Fruit fly (Drosophila melanogaster) whole organism, embryonic: ENCODE data around the gene Oscillin.
A peak's percentile ranks its signal among the peaks of the same experiment; 100 is the strongest.

Experiments
- ATbp ChIP-seq: fragments of 200-800 bp; sonication (Bioruptor generic); optimal IDR thresholded peaks from 2 replicates; lab custom pipeline; 2017; ENCODE audit warnings: missing biosample characterization, mild to moderate bottlenecking, missing genetic modification characterization, missing genetic modification reagents
- Atf6 ChIP-seq: fragments of 200-800 bp; sonication (Bioruptor generic); IDR thresholded peaks from 2 replicates; pipeline ENCODE4 v1.3.6; 2022; ENCODE audit warnings: missing biosample characterization, missing genetic modification characterization
- Blimp-1 ChIP-seq: fragments of 200-800 bp; sonication (Bioruptor generic); optimal IDR thresholded peaks from 3 replicates; lab custom pipeline; 2018; ENCODE audit warnings: missing biosample characterization, missing genetic modification characterization, mild to moderate bottlenecking, moderate library complexity, missing genetic modification reagents
- CG10321 ChIP-seq: fragments of 200-800 bp; sonication (Bioruptor generic); IDR thresholded peaks from 2 replicates; pipeline ENCODE4 v1.3.6; 2022; ENCODE audit warnings: missing biosample characterization, missing genetic modification characterization
- CG10431 ChIP-seq: fragments of 200-800 bp; sonication (Bioruptor generic); optimal IDR thresholded peaks from 3 replicates; lab custom pipeline; 2018; ENCODE audit warnings: missing biosample characterization, mild to moderate bottlenecking, missing genetic modification characterization
- CG11085 ChIP-seq: fragments of 200-800 bp; sonication (Bioruptor generic); IDR thresholded peaks from 2 replicates; pipeline ENCODE4 v1.3.6; 2022; ENCODE audit warnings: missing biosample characterization, missing genetic modification characterization
- CG12659 ChIP-seq: fragments of 200-800 bp; sonication (Bioruptor generic); optimal IDR thresholded peaks from 3 replicates; lab custom pipeline; 2017; ENCODE audit warnings: mild to moderate bottlenecking, missing biosample characterization, missing genetic modification reagents, missing genetic modification characterization
- CG14667 ChIP-seq: fragments of 200-800 bp; sonication (Bioruptor generic); IDR thresholded peaks from 2 replicates; pipeline ENCODE4 v1.3.6; 2022; ENCODE audit warnings: missing biosample characterization, missing genetic modification characterization
- CG14860 ChIP-seq: fragments of 200-800 bp; sonication (Bioruptor generic); IDR thresholded peaks from 3 replicates; pipeline ENCODE4 v1.3.6; 2022; ENCODE audit warnings: missing biosample characterization, missing genetic modification characterization; ENCODE audit not compliant: partially characterized antibody
- CG15514 ChIP-seq: fragments of 200-800 bp; sonication (Bioruptor generic); optimal IDR thresholded peaks from 3 replicates; lab custom pipeline; 2017; ENCODE audit warnings: missing biosample characterization, missing genetic modification characterization, mild to moderate bottlenecking, moderate library complexity, missing genetic modification reagents
- CG15696 ChIP-seq: fragments of 200-800 bp; sonication (Bioruptor generic); optimal IDR thresholded peaks from 2 replicates; lab custom pipeline; 2019; ENCODE audit warnings: missing biosample characterization, mild to moderate bottlenecking, missing genetic modification characterization, moderate library complexity
- CG1602 ChIP-seq: fragments of 200-800 bp; sonication (Bioruptor generic); optimal IDR thresholded peaks from 3 replicates; lab custom pipeline; 2016; ENCODE audit warnings: missing biosample characterization, missing genetic modification characterization
- CG17328 ChIP-seq: fragments of 200-800 bp; sonication (Bioruptor generic); IDR thresholded peaks from 2 replicates; pipeline ENCODE4 v1.3.6; 2022; ENCODE audit warnings: missing biosample characterization, missing genetic modification characterization
- CG17912 ChIP-seq: fragments of 200-800 bp; sonication (Bioruptor generic); optimal IDR thresholded peaks from 2 replicates; lab custom pipeline; 2018; ENCODE audit warnings: missing biosample characterization, mild to moderate bottlenecking, missing genetic modification characterization
- CG2202 ChIP-seq: fragments of 200-800 bp; sonication (Bioruptor generic); optimal IDR thresholded peaks from 2 replicates; lab custom pipeline; 2018; ENCODE audit warnings: missing biosample characterization, mild to moderate bottlenecking, missing genetic modification characterization
- CG2875 ChIP-seq: fragments of 200-800 bp; sonication (Bioruptor generic); optimal IDR thresholded peaks from 2 replicates; lab custom pipeline; 2017; ENCODE audit warnings: missing biosample characterization, mild to moderate bottlenecking, missing genetic modification characterization, missing genetic modification reagents
- CG3407 ChIP-seq: fragments of 200-800 bp; sonication (Bioruptor generic); optimal IDR thresholded peaks from 2 replicates; lab custom pipeline; 2018; ENCODE audit warnings: missing biosample characterization, mild to moderate bottlenecking, missing genetic modification characterization
- CG43689 ChIP-seq: fragments of 200-800 bp; sonication (Bioruptor generic); IDR thresholded peaks from 2 replicates; pipeline ENCODE4 v1.3.6; 2022; ENCODE audit warnings: missing biosample characterization, missing genetic modification characterization
- CG6272 ChIP-seq: fragments of 200-800 bp; sonication (Bioruptor generic); IDR thresholded peaks from 2 replicates; pipeline ENCODE4 v1.3.6; 2022; ENCODE audit warnings: missing biosample characterization, missing genetic modification characterization
- CG6689 ChIP-seq: fragments of 200-800 bp; sonication (Bioruptor generic); IDR thresholded peaks from 2 replicates; pipeline ENCODE4 v1.3.6; 2022; ENCODE audit warnings: missing biosample characterization, missing genetic modification characterization
- CG7987 ChIP-seq: fragments of 200-800 bp; sonication (Bioruptor generic); optimal IDR thresholded peaks from 2 replicates; lab custom pipeline; 2018; ENCODE audit warnings: missing biosample characterization, mild to moderate bottlenecking, missing genetic modification characterization, moderate library complexity
- CG8281 ChIP-seq: fragments of 200-800 bp; sonication (Bioruptor generic); optimal IDR thresholded peaks from 2 replicates; lab custom pipeline; 2018; ENCODE audit warnings: missing biosample characterization, mild to moderate bottlenecking, missing genetic modification characterization, moderate library complexity
- CG8359 ChIP-seq: fragments of 200-800 bp; sonication (Bioruptor generic); optimal IDR thresholded peaks from 2 replicates; lab custom pipeline; 2017; ENCODE audit warnings: missing biosample characterization, mild to moderate bottlenecking, missing genetic modification characterization, borderline replicate concordance
- CG9215 ChIP-seq: fragments of 200-800 bp; sonication (Bioruptor generic); IDR thresholded peaks from 2 replicates; pipeline ENCODE4 v1.3.6; 2022; ENCODE audit warnings: missing biosample characterization, missing genetic modification characterization
- CG9437 ChIP-seq: fragments of 200-800 bp; sonication (Bioruptor generic); optimal IDR thresholded peaks from 2 replicates; lab custom pipeline; 2018; ENCODE audit warnings: missing biosample characterization, mild to moderate bottlenecking, missing genetic modification characterization
- CG9727 ChIP-seq: fragments of 200-800 bp; sonication (Bioruptor generic); optimal IDR thresholded peaks from 3 replicates; lab custom pipeline; 2017; ENCODE audit warnings: missing biosample characterization, mild to moderate bottlenecking, missing genetic modification characterization
- CHES-1-like ChIP-seq: fragments of 200-800 bp; sonication (Bioruptor generic); optimal IDR thresholded peaks from 2 replicates; lab custom pipeline; 2016; ENCODE audit warnings: missing biosample characterization, missing genetic modification characterization
- CTCF ChIP-seq: fragments of 200-800 bp; sonication (Bioruptor generic); optimal IDR thresholded peaks from 2 replicates; lab custom pipeline; 2017; ENCODE audit warnings: missing biosample characterization, mild to moderate bottlenecking, missing genetic modification characterization, moderate library complexity
- E2f1 ChIP-seq: fragments of 200-800 bp; sonication (Bioruptor generic); IDR thresholded peaks from 2 replicates; pipeline ENCODE4 v1.3.6; 2022; ENCODE audit warnings: missing biosample characterization, missing genetic modification characterization
- Gug ChIP-seq: fragments of 200-800 bp; sonication (Bioruptor generic); IDR thresholded peaks from 4 replicates; pipeline ENCODE4 v1.3.6; 2022; ENCODE audit warnings: missing biosample characterization, missing genetic modification characterization
- Meics ChIP-seq: fragments of 200-800 bp; sonication (Bioruptor generic); optimal IDR thresholded peaks from 2 replicates; lab custom pipeline; 2017; ENCODE audit warnings: missing biosample characterization, mild to moderate bottlenecking, missing genetic modification characterization
- Myb ChIP-seq: fragments of 200-800 bp; sonication (Bioruptor generic); optimal IDR thresholded peaks from 2 replicates; lab custom pipeline; 2016; ENCODE audit warnings: missing biosample characterization, missing genetic modification characterization
- Nf-YB ChIP-seq: fragments of 200-800 bp; sonication (Bioruptor generic); optimal IDR thresholded peaks from 3 replicates; lab custom pipeline; 2019; ENCODE audit warnings: missing biosample characterization, mild to moderate bottlenecking, missing genetic modification characterization, moderate library complexity
- Opbp ChIP-seq: fragments of 200-800 bp; sonication (Bioruptor generic); IDR thresholded peaks from 3 replicates; pipeline ENCODE4 v1.3.6; 2022; ENCODE audit warnings: missing biosample characterization, missing genetic modification characterization; ENCODE audit not compliant: partially characterized antibody
- Ptx1 ChIP-seq: fragments of 200-800 bp; sonication (Bioruptor generic); IDR thresholded peaks from 2 replicates; pipeline ENCODE4 v1.3.6; 2022; ENCODE audit warnings: missing biosample characterization, missing genetic modification characterization
- Sox102F ChIP-seq: fragments of 200-800 bp; sonication (Bioruptor generic); optimal IDR thresholded peaks from 2 replicates; lab custom pipeline; 2018; ENCODE audit warnings: missing biosample characterization, mild to moderate bottlenecking, missing genetic modification characterization, moderate library complexity
- Taf1 ChIP-seq: fragments of 200-800 bp; sonication (Bioruptor generic); IDR thresholded peaks from 2 replicates; pipeline ENCODE4 v1.3.6; 2022; ENCODE audit warnings: missing biosample characterization, missing genetic modification characterization
- chm ChIP-seq: fragments of 200-800 bp; sonication (Bioruptor generic); IDR thresholded peaks from 2 replicates; pipeline ENCODE4 v1.3.6; 2022; ENCODE audit warnings: missing biosample characterization, missing genetic modification characterization
- dati ChIP-seq: fragments of 200-800 bp; sonication (Bioruptor generic); IDR thresholded peaks from 2 replicates; pipeline ENCODE4 v1.3.6; 2022; ENCODE audit warnings: missing biosample characterization, missing genetic modification characterization
- emc ChIP-seq: fragments of 200-800 bp; sonication (Bioruptor generic); optimal IDR thresholded peaks from 2 replicates; lab custom pipeline; 2016; ENCODE audit warnings: missing biosample characterization, missing genetic modification characterization
- hbn ChIP-seq: fragments of 200-800 bp; sonication (Bioruptor generic); IDR thresholded peaks from 2 replicates; pipeline ENCODE4 v1.3.6; 2022; ENCODE audit warnings: missing biosample characterization, missing genetic modification characterization; ENCODE audit not compliant: partially characterized antibody
- kni ChIP-seq: fragments of 200-800 bp; sonication (Bioruptor generic); optimal IDR thresholded peaks from 3 replicates; lab custom pipeline; 2017; ENCODE audit warnings: mild to moderate bottlenecking, missing biosample characterization, missing genetic modification reagents, missing genetic modification characterization
- peb ChIP-seq: fragments of 200-800 bp; sonication (Bioruptor generic); IDR thresholded peaks from 2 replicates; pipeline ENCODE4 v1.3.6; 2022; ENCODE audit warnings: missing biosample characterization, missing genetic modification characterization
- pum ChIP-seq: fragments of 200-800 bp; sonication (Bioruptor generic); optimal IDR thresholded peaks from 2 replicates; lab custom pipeline; 2016; ENCODE audit warnings: missing biosample characterization, missing genetic modification characterization
- repo ChIP-seq: fragments of 200-800 bp; sonication (Bioruptor generic); optimal IDR thresholded peaks from 2 replicates; lab custom pipeline; 2016; ENCODE audit warnings: missing biosample characterization, missing genetic modification characterization
- row ChIP-seq: fragments of 200-800 bp; sonication (Bioruptor generic); IDR thresholded peaks from 3 replicates; pipeline ENCODE4 v1.3.6; 2022; ENCODE audit warnings: missing biosample characterization, missing genetic modification characterization
- tna ChIP-seq: fragments of 200-800 bp; sonication (Bioruptor generic); IDR thresholded peaks from 2 replicates; pipeline ENCODE4 v1.3.6; 2022; ENCODE audit warnings: missing biosample characterization, missing genetic modification characterization; ENCODE audit not compliant: partially characterized antibody
- ttk ChIP-seq: fragments of 200-800 bp; sonication (Bioruptor generic); IDR thresholded peaks from 2 replicates; pipeline ENCODE4 v2.1.2; 2022; ENCODE audit warnings: missing biosample characterization, missing genetic modification characterization
- unpg ChIP-seq: fragments of 200-800 bp; sonication (Bioruptor generic); optimal IDR thresholded peaks from 3 replicates; lab custom pipeline; 2018; ENCODE audit warnings: missing biosample characterization, mild to moderate bottlenecking, missing genetic modification characterization, moderate library complexity

Oscillin gene

DNA sequence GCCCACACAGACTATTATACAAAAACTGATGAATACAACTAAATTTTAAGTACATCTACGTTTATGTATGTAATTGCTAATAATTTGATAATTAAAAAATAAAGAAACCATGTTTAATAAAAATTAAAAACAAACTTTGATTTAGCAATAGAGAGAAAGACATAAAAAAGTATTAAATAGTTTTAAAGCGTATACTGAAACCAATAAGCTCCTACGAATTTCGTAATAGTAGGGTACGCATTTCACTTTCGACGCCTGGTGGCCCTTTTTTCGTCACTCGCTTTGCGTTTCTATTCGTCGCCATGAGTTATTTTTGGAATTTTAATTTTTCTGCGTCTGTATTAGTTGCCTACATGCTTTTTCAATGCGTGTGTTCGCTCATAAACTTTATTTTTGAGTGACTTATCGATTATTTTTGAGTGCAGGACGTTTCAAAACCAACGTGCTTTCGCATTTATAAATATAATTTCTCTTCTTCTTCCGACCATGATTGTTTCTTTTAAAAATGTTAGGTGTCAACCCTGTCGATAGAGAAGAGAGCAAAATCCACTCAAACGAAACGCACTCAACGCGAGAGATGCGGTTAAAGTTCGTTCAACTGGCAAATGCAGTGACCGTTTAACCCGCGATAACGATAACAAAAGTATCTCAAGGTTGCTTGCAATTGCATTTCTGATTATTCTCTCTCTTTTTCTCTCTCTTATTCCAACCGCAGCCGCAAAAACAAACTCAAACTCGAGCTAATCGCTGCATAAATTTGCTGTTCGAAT is at the start of gene Oscillin (continued):
- TF ChIP-seq CG3407 (GFP tag; lab: Kevin White, UChicago) (peak; percentile 38), Blimp-1 (GFP tag; lab: Kevin White, UChicago) (peak; percentile 100), CG17912 (no peak), CG12659 (GFP tag; lab: Kevin White, UChicago) (peak; percentile 75), Ptx1 (peak; percentile 88), CHES-1-like (GFP tag; lab: Kevin White, UChicago) (no peak), Nf-YB (GFP tag; lab: Kevin White, UChicago) (peak; percentile 76), chm (GFP tag; lab: Robert Waterston, UW) (peak; percentile 77; the same call in 1 of the 2 replicates), CG10431 (GFP tag; lab: Kevin White, UChicago) (peak; percentile 77), CG1602 (GFP tag; lab: Kevin White, UChicago) (peak; percentile 18), Atf6 (no peak), Myb (GFP tag; lab: Kevin White, UChicago) (no peak), CG9727 (peak; percentile 88), CG11085 (GFP tag; lab: Robert Waterston, UW) (peak; percentile 71), CG2202 (tag; lab: Kevin White, UChicago) (peak; percentile 28), CG8359 (GFP tag; lab: Kevin White, UChicago) (peak; percentile 44), peb (peak; percentile 60; the same call in 1 of the 2 replicates), CG15696 (tag; lab: Kevin White, UChicago) (peak; percentile 58), Meics (GFP tag; lab: Kevin White, UChicago) (peak; percentile 86), ttk (GFP tag; lab: Robert Waterston, UW) (peak; percentile 81), CG8281 (tag; lab: Kevin White, UChicago) (peak; percentile 49), row (GFP tag; lab: Robert Waterston, UW) (peak; percentile 44), ATbp (GFP tag; lab: Kevin White, UChicago) (no peak), CTCF (peak; percentile 12), CG14860 (GFP tag; lab: Robert Waterston, UW) (peak; percentile 83), CG6689 (GFP tag; lab: Robert Waterston, UW) (peak; percentile 80), CG14667 (GFP tag; lab: Robert Waterston, UW) (peak; percentile 63), Gug (GFP tag; lab: Robert Waterston, UW) (0 out of 4 replicates have a peak, but pooled peaks have one; percentile 53), repo (GFP tag; lab: Kevin White, UChicago) (no peak), dati (peak; percentile 49; the same call in 1 of the 2 replicates), E2f1 (GFP tag; lab: Robert Waterston, UW) (peak; percentile 79), CG15514 (GFP tag; lab: Kevin White, UChicago) (peak; percentile 61), CG9215 (peak; percentile 77), kni (peak; percentile 52), tna (GFP tag; lab: Robert Waterston, UW) (peak; percentile 78), Taf1 (GFP tag; lab: Robert Waterston, UW) (peak; percentile 70), pum (peak; percentile 13), hbn (GFP tag; lab: Robert Waterston, UW) (peak; percentile 50; the same call in 1 of the 2 replicates), CG2875 (GFP tag; lab: Kevin White, UChicago) (peak; percentile 77), CG10321 (no peak), emc (GFP tag; lab: Kevin White, UChicago) (no peak), CG6272 (GFP tag; lab: Robert Waterston, UW) (peak; percentile 55; the same call in 1 of the 2 replicates), unpg (GFP tag; lab: Kevin White, UChicago) (peak; percentile 88), Sox102F (peak; percentile 91), CG43689 (GFP tag; lab: Robert Waterston, UW) (no peak), Opbp (GFP tag; lab: Robert Waterston, UW) (peak; percentile 93; the same call in 2 of the 3 replicates), CG17328 (GFP tag; lab: Robert Waterston, UW) (peak; percentile 66), CG7987 (GFP tag; lab: Kevin White, UChicago) (peak; percentile 44), CG9437 (GFP tag; lab: Kevin White, UChicago) (peak; percentile 40)
